Worm (Caenorhabditis elegans) whole organism, L4 larva: ENCODE measurements around the gene nhr-133.

Source experiments
- ceh-82 ChIP-seq: sonication (generic microtip); optimal IDR thresholded peaks from 2 replicates; lab custom pipeline; 2017; ENCODE audit warnings: missing biosample characterization, missing genetic modification characterization
- daf-19 ChIP-seq: fragments of 200-800 bp; sonication (Bioruptor generic); conservative IDR thresholded peaks from 2 replicates; pipeline ENCODE4 v1.3.6; 2022; ENCODE audit warnings: missing genetic modification characterization, missing compliant biosample characterization
- mdt-29 ChIP-seq: fragments of 200-800 bp; sonication (Bioruptor generic); IDR thresholded peaks from 2 replicates; pipeline ENCODE4 v1.3.6; 2022; ENCODE audit warnings: missing genetic modification reagents, missing genetic modification characterization, missing compliant biosample characterization
- unc-62 ChIP-seq, 3 experiments: fragments of 150-350 bp in 1 of 3; sonication (generic microtip); optimal IDR thresholded peaks in 2 of 3; peaks in 1 of 3; 1 replicate in 1 of 3; 2 replicates in 2 of 3; lab custom pipeline; 2014 to 2017; ENCODE audit warnings: missing biosample characterization in 3 of 3, missing genetic modification characterization in 3 of 3, missing genetic modification reagents in 3 of 3, missing genotype in 1 of 3

ce11 chrV:2259750-2260149 is 47.8 kb upstream of the nhr-133 start, which contains the start of gene nhr-182:
- TF ChIP-seq ceh-82 (tag; lab: Kevin White, UChicago): no peak
- TF ChIP-seq unc-62 (GFP tag; optimal IDR thresholded peaks at IDR 0.05 in 1 of 2; lab: Kevin White, UChicago): no peak
- TF ChIP-seq unc-62 (tag; optimal IDR thresholded peaks at IDR 0.05; lab: Kevin White, UChicago): no peak
- no peak for TF ChIP-seq daf-19
- no peak for TF ChIP-seq mdt-29 (GFP tag; lab: Robert Waterston, UW)
